Worm (Caenorhabditis elegans): ENCODE results near the gene T08G3.11.

DNA sequence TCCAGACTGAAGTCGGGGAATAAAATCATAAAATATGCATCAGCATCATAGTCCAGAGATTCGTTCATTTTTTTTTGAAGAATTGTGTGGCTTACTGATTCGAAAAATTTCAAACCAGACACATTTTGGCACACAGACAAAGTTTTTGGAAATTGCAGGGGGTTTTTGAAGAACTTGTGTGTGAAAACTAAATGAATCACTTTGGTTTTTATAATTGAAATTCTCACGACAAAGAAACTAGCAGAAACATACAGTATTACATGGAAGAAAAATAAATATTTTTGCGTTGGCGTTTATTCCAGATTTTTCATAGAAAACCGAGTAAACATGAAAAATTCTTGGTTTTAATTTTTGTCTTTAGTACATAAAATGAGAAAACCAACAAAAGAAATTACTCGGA, 43.1 kb upstream of the T08G3.11 start, which contains the start of gene srw-34:
- TF ChIP-seq ama-1 (optimal IDR thresholded peaks at IDR 0.05): no peak
- no peak for TF ChIP-seq hnd-1 (tag; optimal IDR thresholded peaks at IDR 0.05)
- TF ChIP-seq flt-1 (GFP tag; IDR thresholded peaks at IDR 0.05): no peak
- TF ChIP-seq tbx-11 (GFP tag; IDR thresholded peaks at IDR 0.05): no peak
- no peak for TF ChIP-seq ets-7 (tag; optimal IDR thresholded peaks at IDR 0.05)
- TF ChIP-seq aly-1 (tag; optimal IDR thresholded peaks at IDR 0.05): no peak
- TF ChIP-seq pes-1 (GFP tag; IDR thresholded peaks at IDR 0.05): no peak
- no peak for TF ChIP-seq sea-1 (GFP tag; conservative IDR thresholded peaks at IDR 0.05)
